Fruit fly (Drosophila melanogaster): ENCODE data around the gene orb.

orb gene

DNA sequence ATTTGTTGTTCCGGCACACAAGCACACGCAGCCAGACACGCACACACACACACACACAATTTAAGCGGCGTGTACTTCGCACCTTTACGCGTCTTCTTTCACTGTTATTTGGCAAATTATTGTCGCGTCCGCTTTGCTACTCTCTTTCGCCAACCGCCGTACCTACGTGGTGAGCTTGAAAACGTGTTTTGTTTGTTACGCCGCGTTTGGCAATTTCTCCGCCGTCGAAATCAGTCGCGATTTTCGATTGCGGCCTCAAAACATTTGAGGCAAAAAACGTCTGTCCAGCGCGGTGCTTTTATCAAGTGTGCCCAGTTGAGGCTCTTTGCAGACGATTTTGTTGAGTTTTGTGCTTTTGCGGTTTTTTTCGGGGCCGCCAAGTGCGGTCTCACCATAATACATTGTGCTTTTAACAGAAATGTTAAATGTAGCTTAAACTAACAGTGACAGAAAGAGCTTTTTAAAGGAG, 58.9 kb downstream of the orb start:
- TF ChIP-seq CG14655 (GFP tag; optimal IDR thresholded peaks at IDR 0.05) (no peak), CG12605 (GFP tag; IDR thresholded peaks at IDR 0.05) (no peak), D1 (tag; optimal IDR thresholded peaks at IDR 0.05) (no peak), Pif1B (GFP tag; optimal IDR thresholded peaks at IDR 0.05) (no peak), gl (tag; optimal IDR thresholded peaks at IDR 0.05) (peak; percentile 47), Pif1A (GFP tag; optimal IDR thresholded peaks at IDR 0.05) (no peak), rn (GFP tag; IDR thresholded peaks at IDR 0.05) (no peak), CG10348 (GFP tag; IDR thresholded peaks at IDR 0.05) (no peak), Ets98B (GFP tag; IDR thresholded peaks at IDR 0.05) (no peak; the same call in 1 of the 2 replicates), CG34367 (tag; optimal IDR thresholded peaks at IDR 0.05) (no peak), Snoo (tag; optimal IDR thresholded peaks at IDR 0.05) (peak; percentile 38), CG8301 (tag; optimal IDR thresholded peaks at IDR 0.05) (no peak), CG9948 (tag; optimal IDR thresholded peaks at IDR 0.05) (no peak), fd96Ca (GFP tag; IDR thresholded peaks at IDR 0.05) (no peak), CG32121 (GFP tag; IDR thresholded peaks at IDR 0.05) (no peak), CG17806 (tag; optimal IDR thresholded peaks at IDR 0.05) (peak; percentile 7), CG8159 (tag; optimal IDR thresholded peaks at IDR 0.05) (no peak), EcR (GFP tag; optimal IDR thresholded peaks at IDR 0.05) (peak; percentile 32), CG15710 (tag; optimal IDR thresholded peaks at IDR 0.05) (peak; percentile 7), CG13204 (GFP tag; optimal IDR thresholded peaks at IDR 0.05) (peak; percentile 3), CG4496 (GFP tag; IDR thresholded peaks at IDR 0.05) (peak; percentile 53; the same call in 2 of the 3 replicates)

DNA sequence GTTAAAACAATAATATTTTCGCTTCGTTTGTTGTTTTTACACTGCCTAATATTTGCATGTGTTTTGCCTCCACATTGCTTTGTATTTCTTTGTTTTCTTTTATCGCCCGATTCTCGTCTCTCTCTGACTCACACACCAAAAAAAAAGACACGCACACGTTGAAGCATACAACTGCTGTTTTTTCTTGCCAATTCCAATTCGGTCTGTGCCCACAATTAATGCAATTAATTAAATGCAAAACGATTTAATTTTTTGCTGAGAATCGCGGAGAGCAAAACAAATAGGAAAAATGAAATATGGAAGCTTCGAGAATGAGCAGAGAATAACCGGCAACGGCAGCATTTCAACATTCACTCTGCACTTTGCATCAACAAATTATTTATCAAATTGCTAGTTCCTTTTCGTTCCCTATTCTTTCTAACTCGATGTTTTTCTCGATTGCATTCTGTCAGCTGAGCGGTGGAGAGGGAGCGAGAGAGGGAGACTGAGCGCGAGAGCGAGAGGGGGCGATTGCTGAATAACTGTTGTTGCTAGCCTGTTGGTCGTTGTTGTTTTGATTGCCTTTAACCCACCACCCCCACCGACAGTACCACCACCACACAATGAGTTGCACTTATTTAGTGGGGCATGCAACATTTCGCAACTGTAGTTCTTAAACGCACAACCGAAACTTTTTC, 59.5 kb downstream of the orb start:
- TF ChIP-seq fd96Ca (GFP tag; IDR thresholded peaks at IDR 0.05) (0 out of 3 replicates have a peak, but pooled peaks have one; percentile 15), rn (GFP tag; IDR thresholded peaks at IDR 0.05) (no peak), CG14655 (GFP tag; optimal IDR thresholded peaks at IDR 0.05) (peak; percentile 10), CG8159 (tag; optimal IDR thresholded peaks at IDR 0.05) (peak; percentile 15)

DNA sequence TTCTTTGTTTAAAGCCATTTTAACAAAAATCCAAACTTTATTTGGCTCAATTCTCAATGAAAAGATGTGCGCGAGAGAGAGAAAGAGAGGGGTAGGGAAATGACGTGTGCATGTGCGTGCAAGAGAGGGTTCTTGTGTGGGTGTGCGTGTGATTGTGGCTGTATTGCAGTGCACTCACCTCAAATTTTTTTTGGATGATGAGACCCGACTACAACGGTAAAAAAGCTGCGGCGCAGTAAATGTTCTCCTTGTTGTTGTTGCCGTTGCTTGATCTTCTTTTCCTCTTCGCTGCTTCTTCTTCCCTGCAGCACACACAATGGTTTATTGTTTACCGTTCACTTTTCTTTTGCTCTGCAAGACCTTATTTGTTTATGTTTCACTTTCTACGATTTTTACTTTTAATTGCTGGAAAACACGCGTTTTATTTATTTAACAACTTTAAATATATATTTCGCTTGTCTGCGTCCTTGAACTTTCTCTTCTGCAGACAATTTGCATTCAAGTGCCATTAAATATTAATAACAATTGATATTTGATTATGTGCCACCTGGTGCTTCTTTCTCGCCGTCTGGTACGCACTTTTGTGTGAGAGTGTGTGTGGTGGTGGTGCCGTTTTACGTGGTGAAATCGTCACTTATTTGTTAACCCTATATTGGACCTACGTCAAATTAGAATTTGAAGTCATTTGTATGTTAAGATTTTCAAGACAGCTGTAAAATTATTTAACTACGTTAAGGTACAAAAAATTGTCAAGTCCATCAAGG, 60.2 kb downstream of the orb start:
- TF ChIP-seq rn (GFP tag; IDR thresholded peaks at IDR 0.05), result no peak
- no peak for TF ChIP-seq Pif1B (GFP tag; optimal IDR thresholded peaks at IDR 0.05)
- TF ChIP-seq CG14655 (GFP tag; optimal IDR thresholded peaks at IDR 0.05), result no peak
- peak; percentile 16; the same call in 1 of the 3 replicates for TF ChIP-seq CG4496 (GFP tag; IDR thresholded peaks at IDR 0.05)
- TF ChIP-seq CG8301 (tag; optimal IDR thresholded peaks at IDR 0.05), result no peak
- no peak for TF ChIP-seq CG17806 (tag; optimal IDR thresholded peaks at IDR 0.05)
- no peak for TF ChIP-seq CG15710 (tag; optimal IDR thresholded peaks at IDR 0.05)
- TF ChIP-seq CG9948 (tag; optimal IDR thresholded peaks at IDR 0.05), result no peak
- TF ChIP-seq Ets98B (GFP tag; IDR thresholded peaks at IDR 0.05), result no peak
- peak; percentile 88 for TF ChIP-seq EcR (GFP tag; optimal IDR thresholded peaks at IDR 0.05)
- TF ChIP-seq gl (tag; optimal IDR thresholded peaks at IDR 0.05), result no peak
- TF ChIP-seq CG32121 (GFP tag; IDR thresholded peaks at IDR 0.05), result no peak
- no peak for TF ChIP-seq fd96Ca (GFP tag; IDR thresholded peaks at IDR 0.05)

DNA sequence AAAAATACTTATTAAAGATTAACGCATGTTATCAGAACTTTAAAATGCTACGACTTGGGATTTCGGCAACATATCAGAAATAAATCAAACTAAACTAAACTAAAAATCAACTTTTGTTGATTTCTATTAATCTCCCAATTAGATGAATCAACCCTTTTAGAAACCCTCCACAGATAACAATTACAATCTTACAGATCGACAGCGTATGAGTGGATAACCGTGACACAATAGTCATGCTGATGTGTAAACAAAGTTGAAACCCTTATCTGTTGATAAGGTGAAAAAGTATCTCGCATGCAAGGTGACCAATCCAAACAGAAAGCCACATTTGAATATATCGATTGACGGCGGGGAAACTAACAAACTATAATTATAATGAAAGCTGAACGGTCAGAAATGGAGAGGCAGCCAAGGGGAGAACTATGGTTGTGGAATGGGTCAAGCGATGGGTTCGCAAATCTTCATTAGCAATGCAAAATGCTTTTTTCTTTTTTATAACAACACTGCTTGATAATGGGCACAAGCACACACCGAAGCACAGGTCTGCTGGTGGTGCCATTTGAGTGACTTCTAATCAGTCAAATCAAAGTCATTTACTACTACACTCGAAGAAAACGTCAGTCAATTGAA, 63.4 kb downstream of the orb start:
- TF ChIP-seq D1 (tag; optimal IDR thresholded peaks at IDR 0.05) (no peak), gl (tag; optimal IDR thresholded peaks at IDR 0.05) (no peak), CG15710 (tag; optimal IDR thresholded peaks at IDR 0.05) (no peak), Pif1B (GFP tag; optimal IDR thresholded peaks at IDR 0.05) (no peak), CG4496 (GFP tag; IDR thresholded peaks at IDR 0.05) (no peak), Ets98B (GFP tag; IDR thresholded peaks at IDR 0.05) (no peak), CG34367 (tag; optimal IDR thresholded peaks at IDR 0.05) (no peak), rn (GFP tag; IDR thresholded peaks at IDR 0.05) (no peak), fd96Ca (GFP tag; IDR thresholded peaks at IDR 0.05) (no peak), CG17806 (tag; optimal IDR thresholded peaks at IDR 0.05) (no peak), CG14655 (GFP tag; optimal IDR thresholded peaks at IDR 0.05) (no peak), Snoo (tag; optimal IDR thresholded peaks at IDR 0.05) (no peak), CG32121 (GFP tag; IDR thresholded peaks at IDR 0.05) (no peak), CG12605 (GFP tag; IDR thresholded peaks at IDR 0.05) (no peak), CG8301 (tag; optimal IDR thresholded peaks at IDR 0.05) (no peak), Pif1A (GFP tag; optimal IDR thresholded peaks at IDR 0.05) (no peak), EcR (GFP tag; optimal IDR thresholded peaks at IDR 0.05) (no peak), CG9948 (tag; optimal IDR thresholded peaks at IDR 0.05) (no peak)

DNA sequence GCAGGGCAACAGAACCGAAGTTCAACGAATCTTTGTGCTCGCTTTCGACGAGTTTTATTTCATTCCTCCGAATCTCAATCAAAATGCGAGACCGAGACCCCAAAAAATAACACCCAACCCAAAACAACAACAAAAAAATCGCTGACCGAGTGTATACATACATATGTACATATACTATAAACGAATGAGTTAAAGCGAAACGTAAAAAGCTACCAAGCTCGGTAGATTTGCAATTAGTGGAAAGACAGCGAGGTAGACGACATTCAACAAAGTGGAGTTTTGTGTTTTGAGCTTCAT, 65.3 kb downstream of the orb start:
- TF ChIP-seq CG13204 (GFP tag; optimal IDR thresholded peaks at IDR 0.05) (no peak), EcR (GFP tag; optimal IDR thresholded peaks at IDR 0.05) (no peak), CG12605 (GFP tag; IDR thresholded peaks at IDR 0.05) (no peak), Ets98B (GFP tag; IDR thresholded peaks at IDR 0.05) (no peak), Pif1A (GFP tag; optimal IDR thresholded peaks at IDR 0.05) (no peak)
